Fruit fly (Drosophila melanogaster) whole organism, embryonic: ENCODE data around the gene CG15717.

Experiments used
- Abd-B ChIP-seq: fragments of 200-800 bp; sonication (Bioruptor generic); optimal IDR thresholded peaks from 2 replicates; lab custom pipeline; 2018; ENCODE audit warnings: missing biosample characterization, mild to moderate bottlenecking, missing genetic modification characterization, moderate library complexity
- BEAF-32 ChIP-seq: fragments of 200-800 bp; sonication (Bioruptor generic); optimal IDR thresholded peaks from 3 replicates; lab custom pipeline; 2017; ENCODE audit warnings: missing biosample characterization, missing genetic modification characterization, mild to moderate bottlenecking, moderate library complexity, missing genetic modification reagents
- CG10147 ChIP-seq: fragments of 200-800 bp; sonication (Bioruptor generic); optimal IDR thresholded peaks from 2 replicates; lab custom pipeline; 2019; ENCODE audit warnings: missing biosample characterization, mild to moderate bottlenecking, missing genetic modification characterization, moderate library complexity
- CG10267 ChIP-seq: fragments of 200-800 bp; sonication (Bioruptor generic); optimal IDR thresholded peaks from 2 replicates; lab custom pipeline; 2018; ENCODE audit warnings: missing biosample characterization, mild to moderate bottlenecking, missing genetic modification characterization, moderate library complexity
- CG10366 ChIP-seq: fragments of 200-800 bp; sonication (Bioruptor generic); IDR thresholded peaks from 2 replicates; pipeline ENCODE4 v1.3.6; 2022; ENCODE audit warnings: missing biosample characterization, missing genetic modification characterization
- CG10654 ChIP-seq: fragments of 200-800 bp; sonication (Bioruptor generic); optimal IDR thresholded peaks from 2 replicates; lab custom pipeline; 2016; ENCODE audit warnings: missing biosample characterization, missing genetic modification characterization
- CG10959 ChIP-seq: fragments of 200-800 bp; sonication (Bioruptor generic); IDR thresholded peaks from 2 replicates; pipeline ENCODE4 v1.3.6; 2022; ENCODE audit warnings: missing biosample characterization, missing genetic modification characterization
- CG11696 ChIP-seq: fragments of 200-800 bp; sonication (Bioruptor generic); IDR thresholded peaks from 2 replicates; pipeline ENCODE4 v1.3.6; 2022; ENCODE audit warnings: missing biosample characterization, missing genetic modification characterization
- CG12769 ChIP-seq: fragments of 200-800 bp; sonication (Bioruptor generic); optimal IDR thresholded peaks from 2 replicates; lab custom pipeline; 2019; ENCODE audit warnings: missing biosample characterization, mild to moderate bottlenecking, missing genetic modification characterization, moderate library complexity
- CG13424 ChIP-seq: fragments of 200-800 bp; sonication (Bioruptor generic); optimal IDR thresholded peaks from 2 replicates; lab custom pipeline; 2019; ENCODE audit warnings: missing biosample characterization, mild to moderate bottlenecking, missing genetic modification characterization, moderate library complexity
- CG14050 ChIP-seq: fragments of 200-800 bp; sonication (Bioruptor generic); IDR thresholded peaks from 3 replicates; pipeline ENCODE4 v1.3.6; 2022; ENCODE audit warnings: missing biosample characterization, missing genetic modification characterization
- CG17829 ChIP-seq: fragments of 200-800 bp; optimal IDR thresholded peaks from 2 replicates; lab custom pipeline; 2019; ENCODE audit warnings: missing biosample characterization, mild to moderate bottlenecking, missing genetic modification characterization, moderate library complexity
- CG2678 ChIP-seq: fragments of 200-800 bp; sonication (Bioruptor generic); optimal IDR thresholded peaks from 3 replicates; lab custom pipeline; 2019; ENCODE audit warnings: missing biosample characterization, mild to moderate bottlenecking, missing genetic modification characterization, moderate library complexity
- CG30403 ChIP-seq: fragments of 200-800 bp; sonication (Bioruptor generic); optimal IDR thresholded peaks from 3 replicates; lab custom pipeline; 2016; ENCODE audit warnings: missing biosample characterization, missing genetic modification characterization
- CG30431 ChIP-seq: fragments of 200-800 bp; sonication (Bioruptor generic); optimal IDR thresholded peaks from 2 replicates; lab custom pipeline; 2017; ENCODE audit warnings: missing biosample characterization, missing genetic modification characterization
- CG4404 ChIP-seq: fragments of 200-800 bp; sonication (Bioruptor generic); IDR thresholded peaks from 2 replicates; pipeline ENCODE4 v1.3.6; 2022; ENCODE audit warnings: missing biosample characterization, missing genetic modification characterization
- CG6689 ChIP-seq: fragments of 200-800 bp; sonication (Bioruptor generic); IDR thresholded peaks from 2 replicates; pipeline ENCODE4 v1.3.6; 2022; ENCODE audit warnings: missing biosample characterization, missing genetic modification characterization
- Chrac-16 ChIP-seq: fragments of 200-800 bp; sonication (Bioruptor generic); optimal IDR thresholded peaks from 3 replicates; lab custom pipeline; 2016; ENCODE audit warnings: missing biosample characterization, missing genetic modification characterization
- CoRest ChIP-seq: fragments of 200-800 bp; sonication (Bioruptor generic); optimal IDR thresholded peaks from 3 replicates; lab custom pipeline; 2018; ENCODE audit warnings: missing biosample characterization, mild to moderate bottlenecking, missing genetic modification characterization, moderate library complexity
- D ChIP-seq, 2 experiments: fragments of 200-800 bp in 1 of 2; fragments of >200 bp in 1 of 2; sonication (Bioruptor generic) in 1 of 2; optimal IDR thresholded peaks; 2 replicates in 1 of 2; 3 replicates in 1 of 2; lab custom pipeline; 2017; ENCODE audit warnings: mild to moderate bottlenecking in 1 of 2, missing biosample characterization in 1 of 2, missing genetic modification characterization in 1 of 2, missing genetic modification reagents in 1 of 2
- D19B ChIP-seq: fragments of 200-800 bp; sonication (Bioruptor generic); optimal IDR thresholded peaks from 2 replicates; lab custom pipeline; 2017; ENCODE audit warnings: missing biosample characterization, mild to moderate bottlenecking, missing genetic modification characterization
- Dad ChIP-seq: fragments of 200-800 bp; sonication (Bioruptor generic); optimal IDR thresholded peaks from 3 replicates; lab custom pipeline; 2016; ENCODE audit warnings: missing biosample characterization, missing genetic modification characterization
- Dbx ChIP-seq: fragments of 200-800 bp; sonication (Bioruptor generic); IDR thresholded peaks from 3 replicates; pipeline ENCODE4 v1.3.6; 2022; ENCODE audit warnings: missing biosample characterization, missing genetic modification characterization
- H15 ChIP-seq: fragments of 200-800 bp; sonication (Bioruptor generic); IDR thresholded peaks from 3 replicates; pipeline ENCODE4 v1.3.6; 2022; ENCODE audit warnings: missing biosample characterization, missing genetic modification characterization
- Lim3 ChIP-seq: fragments of 200-800 bp; sonication (Bioruptor generic); IDR thresholded peaks from 2 replicates; pipeline ENCODE4 v1.3.6; 2022; ENCODE audit warnings: missing biosample characterization, missing genetic modification characterization
- Max ChIP-seq: fragments of 200-800 bp; sonication (Bioruptor generic); optimal IDR thresholded peaks from 2 replicates; lab custom pipeline; 2016; ENCODE audit warnings: missing biosample characterization, mild to moderate bottlenecking, missing genetic modification characterization
- Nf-YA ChIP-seq: fragments of 200-800 bp; sonication (Bioruptor generic); IDR thresholded peaks from 2 replicates; pipeline ENCODE4 v1.3.6; 2022; ENCODE audit warnings: missing biosample characterization, missing genetic modification characterization
- Oli ChIP-seq: fragments of 200-800 bp; sonication (Bioruptor generic); optimal IDR thresholded peaks from 2 replicates; lab custom pipeline; 2018; ENCODE audit warnings: missing biosample characterization, mild to moderate bottlenecking, missing genetic modification characterization, moderate library complexity
- Ptx1 ChIP-seq: fragments of 200-800 bp; sonication (Bioruptor generic); IDR thresholded peaks from 2 replicates; pipeline ENCODE4 v1.3.6; 2022; ENCODE audit warnings: missing biosample characterization, missing genetic modification characterization
- Rx ChIP-seq: fragments of 200-800 bp; sonication (Bioruptor generic); IDR thresholded peaks from 2 replicates; pipeline ENCODE4 v1.3.6; 2022; ENCODE audit warnings: missing biosample characterization, missing genetic modification characterization
- bab2 ChIP-seq: fragments of 200-800 bp; sonication (Bioruptor generic); optimal IDR thresholded peaks from 2 replicates; lab custom pipeline; 2016; ENCODE audit warnings: missing biosample characterization, missing genetic modification characterization
- bbx ChIP-seq: fragments of 200-800 bp; sonication (Bioruptor generic); IDR thresholded peaks from 2 replicates; pipeline ENCODE4 v1.3.6; 2022; ENCODE audit warnings: missing biosample characterization, missing genetic modification characterization; ENCODE audit not compliant: partially characterized antibody
- bcd ChIP-seq: fragments of 200-800 bp; sonication (Bioruptor generic); optimal IDR thresholded peaks from 2 replicates; lab custom pipeline; 2017; ENCODE audit warnings: missing biosample characterization, mild to moderate bottlenecking, missing genetic modification characterization
- cato ChIP-seq: fragments of 200-800 bp; sonication (Bioruptor generic); optimal IDR thresholded peaks from 2 replicates; lab custom pipeline; 2016; ENCODE audit warnings: missing biosample characterization, missing genetic modification characterization, borderline replicate concordance
- corto ChIP-seq: fragments of 200-800 bp; sonication (Bioruptor generic); optimal IDR thresholded peaks from 2 replicates; lab custom pipeline; 2016; ENCODE audit warnings: missing biosample characterization, mild to moderate bottlenecking, missing genetic modification characterization, moderate library complexity
- dmrt99B ChIP-seq: fragments of 200-800 bp; sonication (Bioruptor generic); optimal IDR thresholded peaks from 2 replicates; lab custom pipeline; 2018; ENCODE audit warnings: missing biosample characterization, mild to moderate bottlenecking, missing genetic modification characterization, moderate library complexity
- dpn ChIP-seq, 2 experiments: fragments of 200-800 bp; sonication (Bioruptor generic); optimal IDR thresholded peaks; 3 replicates each; lab custom pipeline; 2016; ENCODE audit warnings: missing biosample characterization in 2 of 2, missing genetic modification characterization in 2 of 2
- dysf ChIP-seq: fragments of 200-800 bp; sonication (Bioruptor generic); IDR thresholded peaks from 3 replicates; pipeline ENCODE4 v1.3.6; 2022; ENCODE audit warnings: missing biosample characterization, missing genetic modification characterization
- grau ChIP-seq: fragments of 200-800 bp; optimal IDR thresholded peaks from 3 replicates; lab custom pipeline; 2019; ENCODE audit warnings: missing biosample characterization, mild to moderate bottlenecking, missing genetic modification characterization, moderate library complexity
- gsb-n ChIP-seq: fragments of 200-800 bp; sonication (Bioruptor generic); optimal IDR thresholded peaks from 3 replicates; lab custom pipeline; 2018; ENCODE audit warnings: missing biosample characterization, mild to moderate bottlenecking, missing genetic modification characterization
- hth ChIP-seq: fragments of >200 bp; optimal IDR thresholded peaks from 2 replicates; lab custom pipeline; 2017; ENCODE audit warnings: inconsistent platforms
- maf-S ChIP-seq: fragments of 200-800 bp; sonication (Bioruptor generic); optimal IDR thresholded peaks from 2 replicates; lab custom pipeline; 2016; ENCODE audit warnings: missing biosample characterization, missing genetic modification characterization
- prd ChIP-seq, 3 experiments: fragments of >200 bp in 2 of 3; fragments of 200-800 bp in 1 of 3; sonication (Bioruptor generic) in 1 of 3; optimal IDR thresholded peaks in 2 of 3; IDR thresholded peaks in 1 of 3; 2 replicates in 2 of 3; 3 replicates in 1 of 3; pipeline versions ENCODE4 v1.3.6 to Lab custom; 2017 to 2022; ENCODE audit warnings: missing biosample characterization in 1 of 3, missing genetic modification characterization in 1 of 3
- sd ChIP-seq: fragments of 200-800 bp; sonication (Bioruptor generic); optimal IDR thresholded peaks from 3 replicates; lab custom pipeline; 2018; ENCODE audit warnings: missing biosample characterization, mild to moderate bottlenecking, missing genetic modification characterization, moderate library complexity
- sisA ChIP-seq: fragments of 200-800 bp; sonication (Bioruptor generic); IDR thresholded peaks from 2 replicates; pipeline ENCODE4 v1.3.6; 2022; ENCODE audit warnings: missing biosample characterization, missing genetic modification characterization
- sug ChIP-seq: fragments of 200-800 bp; optimal IDR thresholded peaks from 2 replicates; lab custom pipeline; 2019; ENCODE audit warnings: missing biosample characterization, mild to moderate bottlenecking, missing genetic modification characterization, moderate library complexity
- tna ChIP-seq: fragments of 200-800 bp; sonication (Bioruptor generic); IDR thresholded peaks from 2 replicates; pipeline ENCODE4 v1.3.6; 2022; ENCODE audit warnings: missing biosample characterization, missing genetic modification characterization; ENCODE audit not compliant: partially characterized antibody
- unpg ChIP-seq: fragments of 200-800 bp; sonication (Bioruptor generic); optimal IDR thresholded peaks from 3 replicates; lab custom pipeline; 2018; ENCODE audit warnings: missing biosample characterization, mild to moderate bottlenecking, missing genetic modification characterization, moderate library complexity
- wdn ChIP-seq: fragments of 200-800 bp; sonication (Bioruptor generic); IDR thresholded peaks from 2 replicates; pipeline ENCODE4 v1.3.6; 2022; ENCODE audit warnings: missing biosample characterization, missing genetic modification characterization

The CG15717 gene

DNA sequence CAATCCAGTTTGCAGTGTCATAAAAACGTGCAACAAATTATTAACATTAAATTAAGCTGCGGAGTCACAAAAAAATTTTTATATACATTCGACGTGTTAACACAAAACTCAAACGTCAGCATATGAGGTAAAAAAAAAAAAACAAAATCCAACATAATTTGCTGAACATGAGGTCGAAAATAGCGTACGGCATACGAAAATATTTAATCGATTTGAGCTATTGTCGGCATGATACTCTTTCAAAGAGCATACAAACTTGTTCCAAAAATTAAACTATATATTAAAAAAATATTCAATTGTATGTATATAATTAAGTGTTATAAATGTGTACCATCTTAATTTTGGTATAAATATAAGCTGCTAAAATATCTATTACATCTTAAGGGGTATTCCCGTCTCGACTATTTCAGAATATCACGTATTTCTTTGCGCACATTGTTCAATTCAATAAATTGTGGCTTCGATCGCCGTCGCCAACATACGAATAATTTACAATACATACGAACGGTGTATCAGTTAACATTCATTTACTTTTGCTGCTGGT, 19.1 kb upstream of the CG15717 start (continued):
- TF ChIP-seq BEAF-32 (GFP tag; lab: Kevin White, UChicago) (no peak), unpg (GFP tag; lab: Kevin White, UChicago) (peak; percentile 71), prd (optimal IDR thresholded peaks at IDR 0.05; lab: Kevin White, UChicago) (no peak), prd (GFP tag; IDR thresholded peaks at IDR 0.05; lab: Robert Waterston, UW) (peak; percentile 58; the same call in 2 of the 3 replicates), hth (lab: Kevin White, UChicago) (no peak), grau (tag; lab: Kevin White, UChicago) (peak; percentile 67), Dad (GFP tag; lab: Kevin White, UChicago) (no peak), corto (GFP tag; lab: Kevin White, UChicago) (no peak), Lim3 (GFP tag; lab: Robert Waterston, UW) (peak; percentile 41; the same call in 1 of the 2 replicates), D (optimal IDR thresholded peaks at IDR 0.05; lab: Kevin White, UChicago) (no peak), D (GFP tag; optimal IDR thresholded peaks at IDR 0.05; lab: Kevin White, UChicago) (peak; percentile 0), CG14050 (0 out of 3 replicates have a peak, but pooled peaks have one; percentile 20), bbx (GFP tag; lab: Robert Waterston, UW) (no peak), Rx (GFP tag; lab: Robert Waterston, UW) (0 out of 2 replicates have a peak, but pooled peaks have one; percentile 4), CG6689 (GFP tag; lab: Robert Waterston, UW) (peak; percentile 38; the same call in 1 of the 2 replicates), CG10366 (GFP tag; lab: Robert Waterston, UW) (peak; percentile 36), CG4404 (GFP tag; lab: Robert Waterston, UW) (no peak), CG13424 (peak; percentile 59), CG17829 (tag; lab: Kevin White, UChicago) (peak; percentile 33), sd (tag; lab: Kevin White, UChicago) (peak; percentile 44), dpn (GFP tag; optimal IDR thresholded peaks at IDR 0.05; lab: Kevin White, UChicago) (peak in 1 of 2 experiments; percentile 16), Abd-B (GFP tag; lab: Kevin White, UChicago) (peak; percentile 35), CG10959 (GFP tag; lab: Robert Waterston, UW) (no peak), sug (no peak), CG12769 (tag; lab: Kevin White, UChicago) (peak; percentile 38), dysf (peak; percentile 75), maf-S (GFP tag; lab: Kevin White, UChicago) (no peak), CoRest (tag; lab: Kevin White, UChicago) (peak; percentile 65), sisA (peak; percentile 47; the same call in 1 of the 2 replicates), dmrt99B (tag; lab: Kevin White, UChicago) (peak; percentile 62), Dbx (peak; percentile 56; the same call in 1 of the 3 replicates), Nf-YA (GFP tag; lab: Robert Waterston, UW) (0 out of 2 replicates have a peak, but pooled peaks have one; percentile 28), CG30403 (GFP tag; lab: Kevin White, UChicago) (peak; percentile 35), Chrac-16 (GFP tag; lab: Kevin White, UChicago) (no peak), bab2 (no peak), Max (GFP tag; lab: Kevin White, UChicago) (no peak), tna (no peak), bcd (peak; percentile 34), cato (GFP tag; lab: Kevin White, UChicago) (no peak), CG10267 (tag; lab: Kevin White, UChicago) (peak; percentile 37), CG10654 (GFP tag; lab: Kevin White, UChicago) (no peak), H15 (GFP tag; lab: Robert Waterston, UW) (no peak), wdn (GFP tag; lab: Robert Waterston, UW) (no peak), CG10147 (GFP tag; lab: Kevin White, UChicago) (peak; percentile 16), gsb-n (peak; percentile 19), CG2678 (tag; lab: Kevin White, UChicago) (peak; percentile 75), CG30431 (no peak), Oli (tag; lab: Kevin White, UChicago) (peak; percentile 57), CG11696 (0 out of 2 replicates have a peak, but pooled peaks have one; percentile 32), Ptx1 (GFP tag; lab: Robert Waterston, UW) (peak; percentile 71), D19B (peak; percentile 88)
